Worm (Caenorhabditis elegans) whole organism, L4/young adult: ENCODE measurements around the gene Y54G2A.7.

Experiments
- W03F9.2 ChIP-seq: fragments of 150-350 bp; optimal IDR thresholded peaks from 2 replicates; lab custom pipeline; 2014; ENCODE audit warnings: missing biosample characterization, missing genetic modification characterization
- dao-5 ChIP-seq: sonication (generic microtip); optimal IDR thresholded peaks from 2 replicates; lab custom pipeline; 2016; ENCODE audit warnings: missing genotype, missing genetic modification characterization, moderate library complexity, missing compliant biosample characterization
- him-1 ChIP-seq: sonication (generic microtip); optimal IDR thresholded peaks from 2 replicates; lab custom pipeline; 2016; ENCODE audit warnings: missing genotype, missing genetic modification reagents, missing genetic modification characterization, missing compliant biosample characterization

Y54G2A.7 gene

DNA sequence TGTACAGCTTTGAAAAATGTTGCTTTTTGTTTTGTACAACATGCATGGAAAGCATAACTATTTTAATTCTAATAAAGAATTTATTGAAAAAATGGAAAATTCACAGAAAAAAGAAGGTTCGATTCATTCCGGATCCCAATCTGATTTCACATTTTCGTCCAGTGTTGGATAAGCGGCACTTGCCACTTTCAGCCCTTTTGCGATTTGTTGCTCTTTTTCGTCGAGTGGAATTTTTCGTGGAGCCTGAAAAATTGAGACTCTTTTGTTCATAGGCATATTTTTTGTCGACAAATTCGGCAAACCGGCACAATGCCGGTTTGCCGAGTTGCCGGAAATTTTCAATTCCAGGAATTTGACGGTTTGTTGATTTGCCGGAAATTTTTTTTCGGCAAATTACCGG, 13.2 kb downstream of the Y54G2A.7 start:
- no peak for TF ChIP-seq dao-5 (tag; lab: Kevin White, UChicago)
- no peak for TF ChIP-seq him-1 (tag; lab: Kevin White, UChicago)
- no peak for TF ChIP-seq W03F9.2 (tag; lab: Kevin White, UChicago)

DNA sequence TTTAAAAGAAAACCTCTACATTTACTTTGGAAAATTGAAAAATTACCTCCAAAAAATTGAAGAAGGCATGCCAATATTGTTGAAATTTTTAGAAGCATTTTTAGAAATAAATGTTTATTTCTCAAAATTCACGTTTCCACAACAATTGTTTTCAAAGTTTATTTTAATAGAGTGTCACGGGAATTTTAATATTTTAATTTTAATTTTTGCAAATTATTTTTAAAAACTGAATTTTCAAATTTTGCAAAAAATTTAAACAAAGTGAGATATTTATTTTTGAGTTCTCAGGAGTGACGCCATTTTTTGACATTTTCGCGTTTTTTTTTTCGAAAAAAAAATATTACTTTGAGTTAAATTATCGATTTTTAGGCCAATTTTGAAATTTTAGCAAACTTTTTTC, 14.8 kb downstream of the Y54G2A.7 start, which contains the start of gene Y54G2A.49:
Gene Y54G2A.49 (minus strand): TSS at position 101 of the 400 bp plus-strand sequence.
- TF ChIP-seq W03F9.2 (tag; lab: Kevin White, UChicago) (no peak), him-1 (tag; lab: Kevin White, UChicago) (no peak), dao-5 (tag; lab: Kevin White, UChicago) (no peak)

- TF ChIP-seq him-1 (tag; lab: Kevin White, UChicago) (no peak), dao-5 (tag; lab: Kevin White, UChicago) (no peak), W03F9.2 (tag; lab: Kevin White, UChicago) (no peak)
Measured at ce11 chrIV:2854161-2854560, 15.8 kb downstream of the Y54G2A.7 start.

DNA sequence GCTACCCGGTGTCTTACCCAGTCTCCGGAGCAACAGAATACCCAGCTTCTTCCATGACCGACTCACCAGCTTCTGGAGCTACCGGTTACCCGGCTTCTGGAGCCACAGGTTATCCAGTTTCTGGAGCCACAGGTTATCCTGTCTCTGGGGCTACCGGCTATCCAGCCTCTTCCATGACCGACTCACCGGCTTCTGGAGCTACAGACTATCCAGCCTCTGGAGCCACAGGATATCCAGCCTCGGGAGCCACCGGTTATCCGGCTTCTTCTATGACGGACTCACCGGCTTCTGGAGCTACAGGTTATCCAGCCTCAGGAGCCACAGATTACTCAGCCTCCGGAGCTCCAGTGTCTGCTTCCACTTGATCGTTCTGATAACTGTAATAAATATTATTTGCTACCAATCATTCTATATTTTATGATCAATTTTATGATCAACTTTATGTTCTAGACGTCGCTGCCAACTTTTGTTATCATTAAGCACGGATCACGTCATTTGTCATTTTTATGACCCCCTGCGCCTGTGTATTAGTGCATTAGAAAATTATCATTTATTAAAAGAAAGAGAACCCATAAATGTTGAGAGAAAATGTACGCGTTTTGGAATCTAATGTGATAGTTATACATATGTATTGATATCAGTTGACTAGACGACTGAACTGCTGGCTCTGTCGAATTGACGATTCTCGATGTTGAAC, 16.8 kb downstream of the Y54G2A.7 start:
- TF ChIP-seq W03F9.2 (tag; lab: Kevin White, UChicago) (no peak), him-1 (tag; lab: Kevin White, UChicago) (no peak), dao-5 (tag; lab: Kevin White, UChicago) (no peak)

DNA sequence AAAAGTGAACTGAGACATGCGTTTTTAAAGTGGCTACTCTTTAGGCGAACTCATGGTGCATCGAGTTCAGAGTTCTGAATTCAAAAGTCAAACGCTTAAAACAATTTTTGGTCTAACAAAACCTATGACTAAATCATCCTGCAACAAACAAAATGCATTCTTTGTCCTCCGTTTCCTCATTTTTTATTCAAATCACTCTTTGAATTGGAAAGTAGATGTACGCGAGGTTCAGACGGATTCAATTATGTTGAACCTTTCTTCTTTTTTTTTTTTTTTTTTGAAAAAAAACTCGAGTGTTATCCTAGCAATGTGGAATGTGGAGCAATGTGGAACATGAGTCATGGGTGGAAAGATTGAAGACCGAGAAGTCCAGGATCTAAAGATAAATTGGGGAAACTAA, 20.3 kb downstream of the Y54G2A.7 start:
- TF ChIP-seq him-1 (tag; lab: Kevin White, UChicago) (no peak), W03F9.2 (tag; lab: Kevin White, UChicago) (no peak)

- TF ChIP-seq dao-5 (tag; lab: Kevin White, UChicago) (no peak), W03F9.2 (tag; lab: Kevin White, UChicago) (no peak), him-1 (tag; lab: Kevin White, UChicago) (no peak)
Measured at ce11 chrIV:2864743-2865142, 26.3 kb downstream of the Y54G2A.7 start, which contains the start of gene Y54G2A.16. Y54G2A.16 (minus strand) TSS chrIV:2864843.

DNA sequence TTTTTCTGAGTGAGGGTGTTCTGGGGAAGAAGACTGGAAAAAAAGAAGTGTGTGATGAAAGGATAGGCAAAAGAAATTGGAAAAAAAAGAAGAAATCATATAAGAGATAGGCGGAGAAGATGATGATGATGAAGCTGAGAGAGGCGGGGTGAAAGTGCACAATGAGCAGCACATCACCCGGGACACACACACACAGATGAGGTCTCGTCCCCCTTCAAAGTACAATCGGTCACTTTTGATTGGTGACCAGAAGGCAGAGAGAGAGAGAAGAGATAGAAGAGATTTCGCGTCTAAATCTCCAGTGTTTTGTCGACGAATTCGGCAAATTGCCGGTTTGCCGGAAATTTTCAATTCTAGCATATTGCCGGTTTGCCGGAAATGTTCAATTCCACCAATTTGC, 46.9 kb downstream of the Y54G2A.7 start:
- TF ChIP-seq W03F9.2 (tag; lab: Kevin White, UChicago) = no peak
- TF ChIP-seq him-1 (tag; lab: Kevin White, UChicago) = no peak
- TF ChIP-seq dao-5 (tag; lab: Kevin White, UChicago) = no peak

- no peak for TF ChIP-seq him-1 (tag; lab: Kevin White, UChicago)
- no peak for TF ChIP-seq dao-5 (tag; lab: Kevin White, UChicago)
- no peak for TF ChIP-seq W03F9.2 (tag; lab: Kevin White, UChicago)
Measured at ce11 chrIV:2886655-2887054, 48.2 kb downstream of the Y54G2A.7 start, which contains the start of gene dml-1. dml-1 (plus strand) TSS chrIV:2886955.

- TF ChIP-seq W03F9.2 (tag; lab: Kevin White, UChicago) (no peak), him-1 (tag; lab: Kevin White, UChicago) (no peak), dao-5 (tag; lab: Kevin White, UChicago) (no peak)
Measured at ce11 chrIV:2887245-2887644, 48.8 kb downstream of the Y54G2A.7 start.

- TF ChIP-seq dao-5 (tag; lab: Kevin White, UChicago) = no peak
- TF ChIP-seq W03F9.2 (tag; lab: Kevin White, UChicago) = no peak
- no peak for TF ChIP-seq him-1 (tag; lab: Kevin White, UChicago)
Measured at ce11 chrIV:2888496-2889101, 50.2 kb downstream of the Y54G2A.7 start.
